Fruit fly (Drosophila melanogaster) whole organism, embryonic: ENCODE data around the gene CG15602.
A peak's percentile ranks its signal among the peaks of the same experiment; 100 is the strongest.

ENCODE experiments used
- Asciz ChIP-seq: fragments of 200-800 bp; sonication (Bioruptor generic); optimal IDR thresholded peaks from 2 replicates; lab custom pipeline; 2017; ENCODE audit warnings: missing biosample characterization, mild to moderate bottlenecking, missing genetic modification characterization, missing genetic modification reagents
- Atf3 ChIP-seq: fragments of 200-800 bp; sonication (Bioruptor generic); optimal IDR thresholded peaks from 3 replicates; lab custom pipeline; 2016; ENCODE audit warnings: missing biosample characterization, missing genetic modification characterization
- CG10147 ChIP-seq: fragments of 200-800 bp; sonication (Bioruptor generic); optimal IDR thresholded peaks from 2 replicates; lab custom pipeline; 2019; ENCODE audit warnings: missing biosample characterization, mild to moderate bottlenecking, missing genetic modification characterization, moderate library complexity
- CG10462 ChIP-seq: fragments of 200-800 bp; sonication (Bioruptor generic); optimal IDR thresholded peaks from 2 replicates; lab custom pipeline; 2016; ENCODE audit warnings: missing biosample characterization, missing genetic modification characterization
- CG11723 ChIP-seq: fragments of 200-800 bp; sonication (Bioruptor generic); optimal IDR thresholded peaks from 2 replicates; lab custom pipeline; 2017; ENCODE audit warnings: missing biosample characterization, mild to moderate bottlenecking, missing genetic modification characterization
- CG13894 ChIP-seq: fragments of 200-800 bp; sonication (Bioruptor generic); optimal IDR thresholded peaks from 3 replicates; lab custom pipeline; 2018; ENCODE audit warnings: missing biosample characterization, mild to moderate bottlenecking, missing genetic modification characterization, moderate library complexity
- CG1529 ChIP-seq: fragments of 200-800 bp; sonication (Bioruptor generic); optimal IDR thresholded peaks from 3 replicates; lab custom pipeline; 2018; ENCODE audit warnings: missing biosample characterization, missing genetic modification characterization
- CG1832 ChIP-seq: fragments of 200-800 bp; sonication (Bioruptor generic); optimal IDR thresholded peaks from 2 replicates; lab custom pipeline; 2017; ENCODE audit warnings: missing biosample characterization, mild to moderate bottlenecking, missing genetic modification characterization, inconsistent platforms
- CG33557 ChIP-seq: fragments of 200-800 bp; sonication (Bioruptor generic); optimal IDR thresholded peaks from 2 replicates; lab custom pipeline; 2019; ENCODE audit warnings: missing biosample characterization, mild to moderate bottlenecking, missing genetic modification characterization, moderate library complexity
- CG3726 ChIP-seq: fragments of 200-800 bp; sonication (Bioruptor generic); IDR thresholded peaks from 3 replicates; pipeline ENCODE4, ENCODE4 v1.3.6; 2022; ENCODE audit warnings: missing biosample characterization, missing genetic modification characterization
- CG4404 ChIP-seq: fragments of 200-800 bp; sonication (Bioruptor generic); IDR thresholded peaks from 2 replicates; pipeline ENCODE4 v1.3.6; 2022; ENCODE audit warnings: missing biosample characterization, missing genetic modification characterization
- CG4424 ChIP-seq: fragments of 200-800 bp; sonication (Bioruptor generic); optimal IDR thresholded peaks from 3 replicates; lab custom pipeline; 2016; ENCODE audit warnings: missing biosample characterization, missing genetic modification characterization
- CG6175 ChIP-seq: fragments of 200-800 bp; sonication (Bioruptor generic); IDR thresholded peaks from 3 replicates; pipeline ENCODE4 v1.3.6; 2022; ENCODE audit warnings: missing biosample characterization, missing genetic modification characterization
- CG7372 ChIP-seq: fragments of 200-800 bp; sonication (Bioruptor generic); IDR thresholded peaks from 2 replicates; pipeline ENCODE4 v1.3.6; 2022; ENCODE audit warnings: missing biosample characterization, missing genetic modification characterization
- CG7963 ChIP-seq: fragments of 200-800 bp; sonication (Bioruptor generic); IDR thresholded peaks from 3 replicates; pipeline ENCODE4 v1.3.6; 2022; ENCODE audit warnings: missing biosample characterization, missing genetic modification characterization; ENCODE audit not compliant: partially characterized antibody
- D ChIP-seq, 2 experiments: fragments of 200-800 bp in 1 of 2; fragments of >200 bp in 1 of 2; sonication (Bioruptor generic) in 1 of 2; optimal IDR thresholded peaks; 2 replicates in 1 of 2; 3 replicates in 1 of 2; lab custom pipeline; 2017; ENCODE audit warnings: mild to moderate bottlenecking in 1 of 2, missing biosample characterization in 1 of 2, missing genetic modification characterization in 1 of 2, missing genetic modification reagents in 1 of 2
- Deaf1 ChIP-seq: fragments of 200-800 bp; optimal IDR thresholded peaks from 3 replicates; lab custom pipeline; 2019; ENCODE audit warnings: missing biosample characterization, mild to moderate bottlenecking, missing genetic modification characterization, moderate library complexity
- Dll ChIP-seq: fragments of 200-800 bp; sonication (Bioruptor generic); IDR thresholded peaks from 4 replicates; pipeline ENCODE4 v1.3.6; 2022; ENCODE audit warnings: missing biosample characterization, missing genetic modification characterization; ENCODE audit not compliant: partially characterized antibody
- ERR ChIP-seq: fragments of 200-800 bp; sonication (Bioruptor generic); optimal IDR thresholded peaks from 2 replicates; lab custom pipeline; 2016; ENCODE audit warnings: missing biosample characterization, missing genetic modification characterization
- Fer2 ChIP-seq: fragments of 200-800 bp; sonication (Bioruptor generic); optimal IDR thresholded peaks from 2 replicates; lab custom pipeline; 2018; ENCODE audit warnings: missing biosample characterization, mild to moderate bottlenecking, missing genetic modification characterization, moderate library complexity
- GATAe ChIP-seq: fragments of 200-800 bp; sonication (Bioruptor generic); conservative IDR thresholded peaks from 2 replicates; pipeline ENCODE4 v1.3.6; 2022; ENCODE audit warnings: missing biosample characterization, missing genetic modification characterization
- NC2α ChIP-seq: fragments of 200-800 bp; sonication (Bioruptor generic); optimal IDR thresholded peaks from 2 replicates; lab custom pipeline; 2016; ENCODE audit warnings: missing biosample characterization, missing genetic modification characterization
- Neu2 ChIP-seq: fragments of 200-800 bp; sonication (Bioruptor generic); optimal IDR thresholded peaks from 3 replicates; lab custom pipeline; 2016; ENCODE audit warnings: missing biosample characterization, missing genetic modification characterization, borderline replicate concordance
- Nf-YB ChIP-seq: fragments of 200-800 bp; sonication (Bioruptor generic); optimal IDR thresholded peaks from 3 replicates; lab custom pipeline; 2019; ENCODE audit warnings: missing biosample characterization, mild to moderate bottlenecking, missing genetic modification characterization, moderate library complexity
- Pdp1 ChIP-seq, 2 experiments: fragments of 200-800 bp; sonication (Bioruptor generic); optimal IDR thresholded peaks; 3 replicates each; lab custom pipeline; 2016; ENCODE audit warnings: missing biosample characterization in 2 of 2, missing genetic modification characterization in 2 of 2, mild to moderate bottlenecking in 1 of 2, moderate library complexity in 1 of 2
- Rx ChIP-seq: fragments of 200-800 bp; sonication (Bioruptor generic); IDR thresholded peaks from 2 replicates; pipeline ENCODE4 v1.3.6; 2022; ENCODE audit warnings: missing biosample characterization, missing genetic modification characterization
- Side ChIP-seq: fragments of 200-800 bp; sonication (Bioruptor generic); optimal IDR thresholded peaks from 2 replicates; lab custom pipeline; 2016; ENCODE audit warnings: missing biosample characterization, missing genetic modification characterization
- Sox100B ChIP-seq: fragments of 200-800 bp; sonication (Bioruptor generic); optimal IDR thresholded peaks from 3 replicates; lab custom pipeline; 2018; ENCODE audit warnings: missing biosample characterization, mild to moderate bottlenecking, missing genetic modification characterization
- Sox102F ChIP-seq: fragments of 200-800 bp; sonication (Bioruptor generic); optimal IDR thresholded peaks from 2 replicates; lab custom pipeline; 2018; ENCODE audit warnings: missing biosample characterization, mild to moderate bottlenecking, missing genetic modification characterization, moderate library complexity
- ash1 ChIP-seq: fragments of 200-800 bp; sonication (Bioruptor generic); optimal IDR thresholded peaks from 2 replicates; lab custom pipeline; 2018; ENCODE audit warnings: missing biosample characterization, mild to moderate bottlenecking, missing genetic modification characterization
- chn ChIP-seq: fragments of 200-800 bp; sonication (Bioruptor generic); optimal IDR thresholded peaks from 2 replicates; lab custom pipeline; 2016; ENCODE audit warnings: missing biosample characterization, missing genetic modification characterization
- ems ChIP-seq: fragments of 200-800 bp; sonication (Bioruptor generic); optimal IDR thresholded peaks from 3 replicates; lab custom pipeline; 2016; ENCODE audit warnings: missing biosample characterization, missing genetic modification characterization
- eve ChIP-seq, 2 experiments: fragments of >200 bp; optimal IDR thresholded peaks; 2 replicates each; lab custom pipeline; 2017; ENCODE audit warnings: missing biosample characterization in 2 of 2, missing genetic modification characterization in 2 of 2
- grau ChIP-seq: fragments of 200-800 bp; optimal IDR thresholded peaks from 3 replicates; lab custom pipeline; 2019; ENCODE audit warnings: missing biosample characterization, mild to moderate bottlenecking, missing genetic modification characterization, moderate library complexity
- grn ChIP-seq: fragments of 200-800 bp; sonication (Bioruptor generic); optimal IDR thresholded peaks from 3 replicates; lab custom pipeline; 2017; ENCODE audit warnings: missing biosample characterization, missing genetic modification characterization
- ham ChIP-seq: fragments of 200-800 bp; sonication (Bioruptor generic); IDR thresholded peaks from 2 replicates; pipeline ENCODE4 v1.3.6; 2022; ENCODE audit warnings: missing biosample characterization, missing genetic modification characterization
- hb ChIP-seq: fragments of 200-800 bp; sonication (Bioruptor generic); IDR thresholded peaks from 3 replicates; pipeline ENCODE4 v1.3.6; 2022; ENCODE audit warnings: missing biosample characterization, missing genetic modification characterization; ENCODE audit not compliant: partially characterized antibody
- kni ChIP-seq: fragments of 200-800 bp; sonication (Bioruptor generic); optimal IDR thresholded peaks from 3 replicates; lab custom pipeline; 2017; ENCODE audit warnings: mild to moderate bottlenecking, missing biosample characterization, missing genetic modification reagents, missing genetic modification characterization
- lmd ChIP-seq: fragments of 200-800 bp; sonication (Bioruptor generic); IDR thresholded peaks from 2 replicates; pipeline ENCODE4 v1.3.6; 2022; ENCODE audit warnings: missing biosample characterization, missing genetic modification characterization
- lola ChIP-seq, 3 experiments: fragments of >200 bp in 2 of 3; fragments of 200-800 bp in 1 of 3; sonication (Bioruptor generic) in 1 of 3; optimal IDR thresholded peaks; 2 replicates each; lab custom pipeline; 2017 to 2019; ENCODE audit warnings: missing biosample characterization in 3 of 3, missing genetic modification characterization in 3 of 3, mild to moderate bottlenecking in 1 of 3, moderate library complexity in 1 of 3
- mam ChIP-seq: fragments of 200-800 bp; sonication (Bioruptor generic); optimal IDR thresholded peaks from 3 replicates; lab custom pipeline; 2016; ENCODE audit warnings: missing biosample characterization, missing genetic modification characterization
- pb ChIP-seq: fragments of 200-800 bp; sonication (Bioruptor generic); optimal IDR thresholded peaks from 3 replicates; lab custom pipeline; 2016; ENCODE audit warnings: missing biosample characterization, missing genetic modification characterization
- ranshi ChIP-seq: fragments of 200-800 bp; sonication (Bioruptor generic); IDR thresholded peaks from 2 replicates; pipeline ENCODE4 v1.3.6; 2022; ENCODE audit warnings: missing biosample characterization, missing genetic modification characterization
- so ChIP-seq: fragments of 200-800 bp; sonication (Bioruptor generic); IDR thresholded peaks from 3 replicates; pipeline ENCODE4 v1.3.6; 2022; ENCODE audit warnings: missing biosample characterization, missing genetic modification characterization
- tna ChIP-seq: fragments of 200-800 bp; sonication (Bioruptor generic); IDR thresholded peaks from 2 replicates; pipeline ENCODE4 v1.3.6; 2022; ENCODE audit warnings: missing biosample characterization, missing genetic modification characterization; ENCODE audit not compliant: partially characterized antibody
- ttk ChIP-seq: fragments of 200-800 bp; sonication (Bioruptor generic); IDR thresholded peaks from 2 replicates; pipeline ENCODE4 v2.1.2; 2022; ENCODE audit warnings: missing biosample characterization, missing genetic modification characterization
- twi ChIP-seq: fragments of 200-800 bp; optimal IDR thresholded peaks from 2 replicates; lab custom pipeline; 2019; ENCODE audit warnings: missing biosample characterization, mild to moderate bottlenecking, missing genetic modification characterization, moderate library complexity
- vvl ChIP-seq: fragments of 200-800 bp; sonication (Bioruptor generic); IDR thresholded peaks from 2 replicates; pipeline ENCODE4 v1.3.6; 2022; ENCODE audit warnings: missing biosample characterization, missing genetic modification characterization
- z ChIP-seq: fragments of 200-800 bp; sonication (Bioruptor generic); IDR thresholded peaks from 3 replicates; pipeline ENCODE4 v1.3.6; 2022; ENCODE audit warnings: missing biosample characterization, missing genetic modification characterization

The CG15602 gene

dm6 chrX:15785429-15786239 lies 13.6 kb upstream of the CG15602 start, which contains the start of the genes Paf-AHalpha and mRpS30 (continued):
- TF ChIP-seq twi (tag; lab: Kevin White, UChicago) (no peak), CG1529 (GFP tag; lab: Kevin White, UChicago) (no peak), pb (GFP tag; lab: Kevin White, UChicago) (no peak), ranshi (GFP tag; lab: Robert Waterston, UW) (no peak), vvl (GFP tag; lab: Robert Waterston, UW) (peak; percentile 25; the same call in 1 of the 2 replicates), Atf3 (no peak), CG7963 (no peak), CG10462 (GFP tag; lab: Kevin White, UChicago) (no peak), CG11723 (GFP tag; lab: Kevin White, UChicago) (no peak), D (optimal IDR thresholded peaks at IDR 0.05; lab: Kevin White, UChicago) (no peak), D (GFP tag; optimal IDR thresholded peaks at IDR 0.05; lab: Kevin White, UChicago) (no peak), CG33557 (GFP tag; lab: Kevin White, UChicago) (no peak), Pdp1 (GFP tag; optimal IDR thresholded peaks at IDR 0.05; lab: Kevin White, UChicago) (peak in 1 of 2 experiments; percentile 95), Neu2 (GFP tag; lab: Kevin White, UChicago) (no peak), lmd (GFP tag; lab: Robert Waterston, UW) (no peak), ttk (GFP tag; lab: Robert Waterston, UW) (no peak), CG1832 (no peak), Nf-YB (GFP tag; lab: Kevin White, UChicago) (no peak), grau (tag; lab: Kevin White, UChicago) (no peak), CG4404 (GFP tag; lab: Robert Waterston, UW) (no peak), CG6175 (GFP tag; lab: Robert Waterston, UW) (no peak), Deaf1 (tag; lab: Kevin White, UChicago) (no peak), z (GFP tag; lab: Robert Waterston, UW) (no peak), chn (no peak), CG4424 (no peak), CG13894 (tag; lab: Kevin White, UChicago) (no peak), Asciz (no peak), ash1 (GFP tag; lab: Kevin White, UChicago) (no peak), Dll (no peak), so (no peak), eve (GFP tag; optimal IDR thresholded peaks at IDR 0.05; lab: Kevin White, UChicago) (no peak), lola (GFP tag; optimal IDR thresholded peaks at IDR 0.05; lab: Kevin White, UChicago) (no peak), Sox102F (GFP tag; lab: Kevin White, UChicago) (no peak), Fer2 (tag; lab: Kevin White, UChicago) (no peak), grn (GFP tag; lab: Kevin White, UChicago) (no peak), NC2α (no peak), Sox100B (no peak), CG7372 (GFP tag; lab: Robert Waterston, UW) (no peak), tna (GFP tag; lab: Robert Waterston, UW) (no peak), mam (GFP tag; lab: Kevin White, UChicago) (peak; percentile 37), GATAe (GFP tag; lab: Robert Waterston, UW) (no peak), Side (GFP tag; lab: Kevin White, UChicago) (no peak), ERR (GFP tag; lab: Kevin White, UChicago) (no peak), CG10147 (GFP tag; lab: Kevin White, UChicago) (no peak), CG3726 (GFP tag; lab: Robert Waterston, UW) (no peak), Rx (GFP tag; lab: Robert Waterston, UW) (no peak), ham (GFP tag; lab: Robert Waterston, UW) (no peak), hb (GFP tag; lab: Robert Waterston, UW) (no peak), ems (no peak), kni (no peak)
